Fruit fly (Drosophila melanogaster) whole organism: ENCODE measurements around the gene RtcB.

Source experiments
- CG8478 ChIP-seq: fragments of >200 bp; optimal IDR thresholded peaks from 2 replicates; lab custom pipeline; 2018; ENCODE audit warnings: inconsistent platforms
- Dll ChIP-seq: fragments of >200 bp; optimal IDR thresholded peaks from 2 replicates; lab custom pipeline; 2017
- EcR ChIP-seq, 2 experiments: fragments of >200 bp; optimal IDR thresholded peaks; 2 replicates each; lab custom pipeline; 2017; ENCODE audit warnings: missing biosample characterization in 2 of 2, missing genetic modification characterization in 2 of 2, missing genetic modification reagents in 2 of 2
- pan ChIP-seq: fragments of >200 bp; optimal IDR thresholded peaks from 2 replicates; lab custom pipeline; 2017
- psq ChIP-seq: fragments of >200 bp; optimal IDR thresholded peaks from 2 replicates; lab custom pipeline; 2017
- usp ChIP-seq: fragments of >200 bp; optimal IDR thresholded peaks from 2 replicates; lab custom pipeline; 2017; ENCODE audit warnings: missing biosample characterization, missing genetic modification characterization, mixed read lengths

Gene RtcB

dm6 chr2L:19404804-19405203, 25.6 kb upstream of the RtcB start:
- TF ChIP-seq CG8478 (lab: Kevin White, UChicago) (no peak), pan (lab: Kevin White, UChicago) (no peak), psq (lab: Kevin White, UChicago) (no peak), EcR (GFP tag; optimal IDR thresholded peaks at IDR 0.05; lab: Kevin White, UChicago) (no peak), Dll (no peak), usp (GFP tag; lab: Kevin White, UChicago) (no peak)

dm6 chr2L:19405685-19406357, 24.6 kb upstream of the RtcB start:
- TF ChIP-seq psq (lab: Kevin White, UChicago) = no peak
- TF ChIP-seq usp (GFP tag; lab: Kevin White, UChicago) = no peak
- no peak for TF ChIP-seq EcR (GFP tag; optimal IDR thresholded peaks at IDR 0.05; lab: Kevin White, UChicago)
- TF ChIP-seq pan (lab: Kevin White, UChicago) = no peak
- TF ChIP-seq CG8478 (lab: Kevin White, UChicago) = no peak
- TF ChIP-seq Dll = no peak

DNA sequence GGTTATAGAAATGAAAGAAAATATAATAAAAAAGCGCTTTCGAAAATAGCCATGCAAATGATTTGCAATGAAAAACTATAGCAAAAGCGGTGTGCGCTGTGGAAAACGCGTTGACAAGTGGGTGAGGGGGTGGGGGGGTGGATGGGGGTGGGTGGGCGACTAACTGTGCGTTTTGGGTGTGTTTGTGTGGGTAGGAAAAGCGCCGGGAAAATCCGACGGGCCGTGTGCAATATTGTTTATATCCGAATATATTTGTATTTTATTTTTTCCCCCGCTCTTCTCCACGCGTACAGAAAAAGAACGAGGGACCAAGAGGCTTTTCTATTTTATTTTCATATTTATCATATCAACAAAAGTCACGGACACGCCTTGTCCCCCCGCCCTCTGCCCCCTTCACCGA, 24.0 kb upstream of the RtcB start:
- TF ChIP-seq usp (GFP tag; lab: Kevin White, UChicago) (no peak), psq (lab: Kevin White, UChicago) (no peak), Dll (no peak), pan (lab: Kevin White, UChicago) (no peak)

dm6 chr2L:19411966-19412365, 18.5 kb upstream of the RtcB start:
- TF ChIP-seq psq (lab: Kevin White, UChicago) (no peak), pan (lab: Kevin White, UChicago) (no peak), usp (GFP tag; lab: Kevin White, UChicago) (no peak)

DNA sequence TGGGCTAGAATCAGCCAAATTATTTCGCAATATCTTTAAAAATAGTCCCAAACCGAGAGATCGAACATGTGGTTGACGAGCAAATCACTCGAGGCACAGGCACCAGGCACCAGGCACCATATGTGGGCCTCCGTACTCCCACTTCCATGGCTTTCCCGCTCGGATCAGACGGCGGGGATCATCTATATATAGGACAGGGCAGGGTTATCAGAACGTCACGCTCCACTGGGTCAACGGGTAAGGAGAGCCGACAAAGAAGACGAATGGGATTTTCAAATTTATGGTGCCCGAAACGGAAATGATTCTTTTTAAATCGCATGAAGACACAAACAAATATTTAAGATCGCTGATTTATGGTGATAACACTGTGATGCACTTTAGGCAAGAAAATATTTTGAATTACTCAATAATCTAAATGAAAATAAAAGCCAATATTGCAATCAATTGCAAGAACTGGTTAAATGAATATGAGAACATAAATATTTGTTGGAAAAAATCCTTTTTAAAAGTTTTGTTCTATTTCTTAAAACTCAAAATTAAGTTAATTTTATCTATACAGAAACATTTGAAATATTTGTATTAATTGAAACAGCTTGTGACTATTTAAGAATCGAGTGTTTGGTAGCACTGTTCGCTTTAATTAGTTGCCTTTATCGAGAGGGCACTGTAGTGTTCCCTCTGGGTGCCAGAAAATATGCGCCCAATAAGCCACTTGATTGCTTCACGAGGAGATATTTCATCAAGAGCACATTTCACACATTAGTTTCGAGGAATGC, 17.1 kb upstream of the RtcB start:
- TF ChIP-seq psq (lab: Kevin White, UChicago) (no peak), usp (GFP tag; lab: Kevin White, UChicago) (no peak), EcR (GFP tag; optimal IDR thresholded peaks at IDR 0.05; lab: Kevin White, UChicago) (no peak), CG8478 (lab: Kevin White, UChicago) (no peak), pan (lab: Kevin White, UChicago) (no peak), Dll (no peak)

DNA sequence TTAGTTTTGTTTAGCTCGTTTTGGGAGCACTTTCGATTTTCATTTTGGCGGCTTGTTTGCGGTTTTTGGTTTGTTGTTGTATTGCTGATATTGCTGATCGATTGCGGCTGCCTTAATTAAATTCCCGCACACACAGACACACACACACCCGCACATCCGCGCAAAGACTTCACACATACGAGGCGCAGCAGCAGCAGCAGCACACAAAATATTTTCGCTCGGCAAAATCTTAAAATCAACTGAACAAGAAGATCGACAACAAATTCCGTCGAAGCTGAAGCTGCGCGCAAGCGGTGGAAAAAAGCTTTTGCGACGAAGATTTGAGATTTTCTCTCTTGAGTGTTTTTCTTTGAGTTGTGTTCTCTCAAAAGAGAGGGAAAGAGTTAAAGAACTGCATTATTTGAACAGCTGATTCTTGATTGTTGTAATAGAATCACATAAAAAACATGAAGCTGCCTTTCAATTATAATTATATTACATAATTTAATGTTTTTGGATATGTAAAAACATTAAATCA, 16.2 kb upstream of the RtcB start:
- no peak for TF ChIP-seq psq (lab: Kevin White, UChicago)
- TF ChIP-seq Dll = no peak
- TF ChIP-seq CG8478 (lab: Kevin White, UChicago) = no peak
- no peak for TF ChIP-seq EcR (GFP tag; optimal IDR thresholded peaks at IDR 0.05; lab: Kevin White, UChicago)
- TF ChIP-seq pan (lab: Kevin White, UChicago) = no peak
- TF ChIP-seq usp (GFP tag; lab: Kevin White, UChicago) = no peak

- no peak for TF ChIP-seq EcR (GFP tag; optimal IDR thresholded peaks at IDR 0.05; lab: Kevin White, UChicago)
- no peak for TF ChIP-seq pan (lab: Kevin White, UChicago)
- TF ChIP-seq Dll = no peak
- TF ChIP-seq psq (lab: Kevin White, UChicago) = no peak
- TF ChIP-seq CG8478 (lab: Kevin White, UChicago) = no peak
- no peak for TF ChIP-seq usp (GFP tag; lab: Kevin White, UChicago)
Measured at dm6 chr2L:19415133-19415532, 15.3 kb upstream of the RtcB start.

DNA sequence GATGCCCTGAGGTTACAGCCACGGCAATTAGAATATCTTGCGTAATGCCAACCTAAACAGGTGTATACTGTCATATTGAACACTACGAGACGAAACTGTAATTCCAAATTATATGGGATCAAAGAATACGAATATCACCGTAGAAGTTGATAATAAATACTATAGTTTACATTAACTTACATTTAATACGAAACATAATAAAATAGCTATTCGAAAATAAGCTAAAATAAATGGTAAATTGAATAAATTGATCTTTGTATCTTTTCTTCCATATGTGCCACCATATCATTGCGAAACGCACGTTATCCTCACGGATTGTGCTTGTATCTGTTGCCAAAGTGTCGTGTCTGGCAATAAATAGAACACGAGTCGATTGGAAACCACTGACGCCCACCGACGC, 14.6 kb upstream of the RtcB start:
- TF ChIP-seq CG8478 (lab: Kevin White, UChicago) = no peak
- TF ChIP-seq Dll = no peak
- no peak for TF ChIP-seq pan (lab: Kevin White, UChicago)

DNA sequence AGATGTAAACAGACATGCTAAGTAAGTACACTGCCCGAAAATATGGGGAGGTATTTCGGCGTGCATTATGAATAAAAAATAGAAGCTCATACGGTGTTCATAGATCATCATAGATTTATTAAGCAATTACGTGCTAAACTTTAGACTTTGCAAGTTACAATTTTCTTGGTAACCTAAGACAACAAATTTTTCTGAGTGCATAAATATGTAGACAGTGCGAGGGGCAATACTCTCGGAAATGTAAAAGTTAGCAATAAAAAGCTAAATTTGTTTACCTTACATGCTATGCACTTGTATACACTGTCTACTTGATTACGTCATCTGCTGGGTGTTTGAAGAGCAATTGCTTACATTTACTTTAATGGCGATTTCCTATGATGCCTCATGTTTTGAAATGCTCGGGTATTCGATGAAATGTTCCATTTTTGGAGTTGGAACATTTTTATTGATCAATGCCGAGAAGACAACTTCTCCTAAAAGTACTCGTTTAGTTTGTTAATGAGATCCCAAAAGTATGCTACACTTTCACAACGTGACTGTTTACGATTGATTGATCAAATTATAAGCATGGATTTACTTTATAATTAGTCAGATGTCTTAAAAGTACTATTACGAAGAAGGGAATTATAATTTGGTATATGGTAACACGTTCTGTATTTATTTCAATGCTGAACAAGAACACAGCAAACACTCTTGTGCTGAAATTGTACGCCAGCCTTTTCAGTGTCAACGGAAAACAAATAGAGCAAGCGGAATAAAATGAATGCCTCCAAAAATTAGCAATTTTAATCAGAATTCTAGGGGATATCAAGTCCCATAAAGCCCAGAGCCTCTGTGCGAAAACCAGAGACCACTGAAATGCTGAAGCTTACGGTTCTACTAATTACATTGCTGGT, 13.6 kb upstream of the RtcB start, which contains the start of gene Lectin-galC1:
Gene Lectin-galC1, plus strand, starts transcription at position 846 of the 896 bp plus-strand sequence.
- TF ChIP-seq Dll = no peak
- TF ChIP-seq CG8478 (lab: Kevin White, UChicago) = no peak
- TF ChIP-seq usp (GFP tag; lab: Kevin White, UChicago) = no peak
- no peak for TF ChIP-seq pan (lab: Kevin White, UChicago)
- no peak for TF ChIP-seq psq (lab: Kevin White, UChicago)
- no peak for TF ChIP-seq EcR (GFP tag; optimal IDR thresholded peaks at IDR 0.05; lab: Kevin White, UChicago)

- TF ChIP-seq Dll (no peak), usp (GFP tag; lab: Kevin White, UChicago) (no peak), psq (lab: Kevin White, UChicago) (no peak), pan (lab: Kevin White, UChicago) (no peak), CG8478 (lab: Kevin White, UChicago) (no peak), EcR (GFP tag; optimal IDR thresholded peaks at IDR 0.05; lab: Kevin White, UChicago) (no peak)
Measured at dm6 chr2L:19418017-19418416, 12.4 kb upstream of the RtcB start, which contains the start of gene lectin-37Da. TSS of gene lectin-37Da (plus strand) at chr2L:19418317.

dm6 chr2L:19418872-19419271, 11.6 kb upstream of the RtcB start, which contains the start of gene lectin-37Db:
TSS of gene lectin-37Db (plus strand) at chr2L:19419075.
- TF ChIP-seq EcR (GFP tag; optimal IDR thresholded peaks at IDR 0.05; lab: Kevin White, UChicago) (no peak), Dll (no peak), psq (lab: Kevin White, UChicago) (no peak)
